Fruit fly (Drosophila melanogaster): ENCODE measurements around the gene Brd.

The Brd gene

DNA sequence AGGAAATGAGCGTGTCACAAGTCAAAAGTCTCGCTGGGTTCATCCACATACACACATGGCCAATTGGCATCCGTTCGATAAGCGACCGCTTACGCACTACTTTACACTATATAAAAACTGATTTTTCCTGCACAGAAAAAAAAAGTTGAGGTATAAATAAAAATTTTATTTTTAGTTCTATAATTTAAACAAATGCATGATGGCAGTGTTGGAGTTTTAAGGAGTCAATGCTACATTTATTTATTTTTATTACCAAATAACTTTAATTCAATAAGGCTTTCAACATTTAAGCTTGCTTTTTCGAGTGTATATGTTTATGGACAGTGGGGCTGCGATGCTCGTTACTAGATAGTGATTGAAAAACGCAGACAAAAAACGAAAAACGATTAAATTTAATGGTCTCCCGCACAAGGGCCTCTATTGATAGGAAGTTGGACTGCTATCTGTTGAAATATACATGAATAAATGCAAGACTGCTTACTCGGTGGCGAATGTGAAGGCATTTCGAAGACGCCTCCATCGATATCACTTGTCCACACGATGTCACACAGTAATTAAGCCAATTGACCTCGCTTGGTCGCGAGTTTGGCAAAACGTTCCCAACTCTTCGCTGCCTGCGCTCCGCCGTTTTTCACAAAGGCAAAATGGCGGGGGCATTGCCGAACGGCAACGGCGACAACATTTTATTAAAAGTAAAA lies 39.3 kb downstream of the Brd start:
- TF ChIP-seq Clk (GFP tag; optimal IDR thresholded peaks at IDR 0.05): no peak
- TF ChIP-seq bab1 (GFP tag; optimal IDR thresholded peaks at IDR 0.05): no peak
- no peak for TF ChIP-seq tj (GFP tag; optimal IDR thresholded peaks at IDR 0.05)
- no peak for TF ChIP-seq pad (GFP tag; optimal IDR thresholded peaks at IDR 0.05)
- TF ChIP-seq cnc (optimal IDR thresholded peaks at IDR 0.05): no peak
- no peak for TF ChIP-seq CG11617 (GFP tag; optimal IDR thresholded peaks at IDR 0.05)
- peak; percentile 34 for TF ChIP-seq CG33017 (tag; optimal IDR thresholded peaks at IDR 0.05)
- TF ChIP-seq toe (GFP tag; optimal IDR thresholded peaks at IDR 0.05): no peak
- TF ChIP-seq cic (GFP tag; optimal IDR thresholded peaks at IDR 0.05): no peak
- TF ChIP-seq ovo (GFP tag; optimal IDR thresholded peaks at IDR 0.05): no peak
- TF ChIP-seq CG1620 (GFP tag; optimal IDR thresholded peaks at IDR 0.05): no peak
- peak; percentile 18 for TF ChIP-seq CG12768 (GFP tag; optimal IDR thresholded peaks at IDR 0.05)
- no peak for TF ChIP-seq CG5204 (GFP tag; optimal IDR thresholded peaks at IDR 0.05)
- peak; percentile 25 for TF ChIP-seq CG14711 (tag; optimal IDR thresholded peaks at IDR 0.05)
- peak; percentile 61 for TF ChIP-seq kay (GFP tag; ENCODE audit: borderline replicate concordance)
- TF ChIP-seq Mnt (GFP tag; optimal IDR thresholded peaks at IDR 0.05): no peak
- TF ChIP-seq Hr96 (GFP tag; optimal IDR thresholded peaks at IDR 0.05): no peak
- TF ChIP-seq CG7045 (GFP tag; optimal IDR thresholded peaks at IDR 0.05): no peak
- peak; percentile 18 for TF ChIP-seq CG7101 (tag; optimal IDR thresholded peaks at IDR 0.05)
- no peak for TF ChIP-seq Crg-1 (GFP tag; optimal IDR thresholded peaks at IDR 0.05)

DNA sequence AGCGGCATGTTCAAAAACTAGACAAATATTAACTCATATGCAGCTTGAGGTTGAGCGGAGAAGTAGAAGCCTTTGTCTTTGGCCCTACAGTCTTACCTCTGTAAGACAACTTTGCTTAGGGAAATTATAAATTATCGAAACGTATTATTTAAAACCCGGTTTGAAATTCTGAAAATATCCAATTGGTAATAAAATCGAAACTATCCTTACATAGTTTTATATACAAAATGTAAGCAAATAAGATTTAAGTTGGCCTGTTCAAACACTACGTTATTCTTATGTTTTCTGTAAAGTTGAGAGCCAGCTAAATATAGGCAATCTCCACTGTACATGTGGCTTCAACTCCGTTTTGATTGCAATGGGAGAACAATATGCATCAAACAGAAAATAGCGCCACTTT lies 40.8 kb downstream of the Brd start:
- no peak for TF ChIP-seq CG12768 (GFP tag; optimal IDR thresholded peaks at IDR 0.05)
- no peak for TF ChIP-seq CG7101 (tag; optimal IDR thresholded peaks at IDR 0.05)
- TF ChIP-seq CG7045 (GFP tag; optimal IDR thresholded peaks at IDR 0.05): no peak
- no peak for TF ChIP-seq CG11617 (GFP tag; optimal IDR thresholded peaks at IDR 0.05)
- TF ChIP-seq Crg-1 (GFP tag; optimal IDR thresholded peaks at IDR 0.05): no peak
- TF ChIP-seq Clk (GFP tag; optimal IDR thresholded peaks at IDR 0.05): no peak

DNA sequence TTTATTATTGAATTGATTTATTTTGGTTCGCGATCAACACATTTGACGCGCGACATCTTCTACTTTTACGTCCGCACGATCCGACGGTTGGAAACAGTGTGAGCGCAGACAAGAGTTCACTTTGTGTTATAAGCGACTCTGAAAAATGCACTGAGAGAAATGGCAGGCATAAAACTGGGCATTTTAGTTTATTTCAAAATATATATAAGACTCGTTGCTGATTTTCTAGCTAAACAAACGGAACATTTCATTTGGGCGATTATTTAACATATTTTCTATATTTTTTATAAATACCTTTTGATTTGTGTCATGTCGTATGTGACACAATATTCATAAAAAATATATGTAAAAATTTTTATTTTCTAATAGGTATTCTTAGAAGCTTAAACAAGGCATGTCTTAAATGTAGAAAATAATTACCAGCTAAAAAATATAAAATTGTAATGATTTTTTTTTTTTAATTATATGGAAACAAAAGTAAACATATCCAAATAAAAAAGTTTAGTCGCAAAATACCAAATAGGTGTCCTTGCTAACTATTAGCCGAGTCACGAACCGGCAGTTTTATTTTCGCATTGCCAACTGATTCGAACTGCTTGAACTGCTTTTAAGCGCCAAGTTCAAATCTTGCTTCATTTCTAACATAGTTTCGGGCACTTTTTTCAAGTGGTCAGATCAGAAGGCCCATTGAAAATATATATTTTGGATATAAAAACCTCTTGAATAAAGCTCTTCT lies 41.7 kb downstream of the Brd start, which contains the start of gene Reck:
Reck (minus strand) TSS at position 106 of the 736 bp plus-strand sequence.
- TF ChIP-seq Crg-1 (GFP tag; optimal IDR thresholded peaks at IDR 0.05) (no peak), CG12768 (GFP tag; optimal IDR thresholded peaks at IDR 0.05) (peak; percentile 46), CG7101 (tag; optimal IDR thresholded peaks at IDR 0.05) (no peak), tj (GFP tag; optimal IDR thresholded peaks at IDR 0.05) (no peak)

DNA sequence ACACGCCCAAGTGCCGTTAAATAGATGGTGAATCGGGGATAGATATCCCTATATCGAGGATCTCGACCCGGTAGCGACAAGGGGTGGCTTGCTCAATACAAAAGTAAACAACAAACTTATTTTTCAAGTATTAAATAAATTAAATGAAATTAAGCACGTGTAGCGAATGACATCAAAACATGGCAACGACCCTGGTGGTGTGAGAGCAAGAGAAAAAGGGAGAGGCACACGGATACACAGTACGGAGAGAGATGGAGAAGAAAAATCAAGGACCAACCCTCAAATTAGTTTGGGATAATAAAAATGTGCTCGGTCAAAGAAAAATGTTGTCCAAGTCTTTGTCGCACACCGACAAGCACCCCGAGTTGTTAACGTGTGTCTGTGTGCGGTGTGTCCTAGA lies 48.5 kb downstream of the Brd start:
- TF ChIP-seq CG5204 (GFP tag; optimal IDR thresholded peaks at IDR 0.05) (no peak), bab1 (GFP tag; optimal IDR thresholded peaks at IDR 0.05) (no peak), CG12768 (GFP tag; optimal IDR thresholded peaks at IDR 0.05) (no peak)
